Worm (Caenorhabditis elegans) whole organism, L4/young adult: Measurements from ENCODE around the gene rme-4.

Source experiments
- W03F9.2 ChIP-seq: fragments of 150-350 bp; optimal IDR thresholded peaks from 2 replicates; lab custom pipeline; 2014; ENCODE audit warnings: missing biosample characterization, missing genetic modification characterization
- dao-5 ChIP-seq: sonication (generic microtip); optimal IDR thresholded peaks from 2 replicates; lab custom pipeline; 2016; ENCODE audit warnings: missing genotype, missing genetic modification characterization, moderate library complexity, missing compliant biosample characterization
- him-1 ChIP-seq: sonication (generic microtip); optimal IDR thresholded peaks from 2 replicates; lab custom pipeline; 2016; ENCODE audit warnings: missing genotype, missing genetic modification reagents, missing genetic modification characterization, missing compliant biosample characterization

- no peak for TF ChIP-seq W03F9.2 (tag; lab: Kevin White, UChicago)
- no peak for TF ChIP-seq him-1 (tag; lab: Kevin White, UChicago)
- no peak for TF ChIP-seq dao-5 (tag; lab: Kevin White, UChicago)
Measured at ce11 chrX:10376989-10377388, 2.7 kb downstream of the rme-4 start.
